Fruit fly (Drosophila melanogaster) whole organism, embryonic: ENCODE results near the gene Ddc.

Experiments used
- B-H1 ChIP-seq: fragments of 200-800 bp; sonication (Bioruptor generic); IDR thresholded peaks from 3 replicates; pipeline ENCODE4 v1.3.6; 2022; ENCODE audit warnings: missing biosample characterization, missing genetic modification characterization
- Bgb ChIP-seq: fragments of 200-800 bp; sonication (Bioruptor generic); IDR thresholded peaks from 2 replicates; pipeline ENCODE4 v1.3.6; 2022; ENCODE audit warnings: missing biosample characterization, missing genetic modification characterization; ENCODE audit not compliant: partially characterized antibody
- C15 ChIP-seq: fragments of 200-800 bp; sonication (Bioruptor generic); IDR thresholded peaks from 3 replicates; pipeline ENCODE4 v1.3.6; 2022; ENCODE audit warnings: missing biosample characterization, missing genetic modification characterization
- CG11696 ChIP-seq: fragments of 200-800 bp; sonication (Bioruptor generic); IDR thresholded peaks from 2 replicates; pipeline ENCODE4 v1.3.6; 2022; ENCODE audit warnings: missing biosample characterization, missing genetic modification characterization
- CG12659 ChIP-seq: fragments of 200-800 bp; sonication (Bioruptor generic); optimal IDR thresholded peaks from 3 replicates; lab custom pipeline; 2017; ENCODE audit warnings: mild to moderate bottlenecking, missing biosample characterization, missing genetic modification reagents, missing genetic modification characterization
- CG14860 ChIP-seq: fragments of 200-800 bp; sonication (Bioruptor generic); IDR thresholded peaks from 3 replicates; pipeline ENCODE4 v1.3.6; 2022; ENCODE audit warnings: missing biosample characterization, missing genetic modification characterization; ENCODE audit not compliant: partially characterized antibody
- CG17612 ChIP-seq: fragments of 200-800 bp; sonication (Bioruptor generic); IDR thresholded peaks from 2 replicates; pipeline ENCODE4 v1.3.6; 2022; ENCODE audit warnings: missing biosample characterization, missing genetic modification characterization
- CG1832 ChIP-seq: fragments of 200-800 bp; sonication (Bioruptor generic); optimal IDR thresholded peaks from 2 replicates; lab custom pipeline; 2017; ENCODE audit warnings: missing biosample characterization, mild to moderate bottlenecking, missing genetic modification characterization, inconsistent platforms
- CG18476 ChIP-seq: fragments of 200-800 bp; sonication (Bioruptor generic); optimal IDR thresholded peaks from 2 replicates; lab custom pipeline; 2016; ENCODE audit warnings: missing biosample characterization, mild to moderate bottlenecking, missing genetic modification characterization
- CG33557 ChIP-seq: fragments of 200-800 bp; sonication (Bioruptor generic); optimal IDR thresholded peaks from 2 replicates; lab custom pipeline; 2019; ENCODE audit warnings: missing biosample characterization, mild to moderate bottlenecking, missing genetic modification characterization, moderate library complexity
- CG34376 ChIP-seq: fragments of 200-800 bp; sonication (Bioruptor generic); optimal IDR thresholded peaks from 2 replicates; lab custom pipeline; 2018; ENCODE audit warnings: missing biosample characterization, mild to moderate bottlenecking, missing genetic modification characterization
- CG4854 ChIP-seq: fragments of 200-800 bp; sonication (Bioruptor generic); optimal IDR thresholded peaks from 2 replicates; lab custom pipeline; 2016; ENCODE audit warnings: missing biosample characterization, missing genetic modification characterization, inconsistent platforms
- CG5180 ChIP-seq: fragments of 200-800 bp; sonication (Bioruptor generic); optimal IDR thresholded peaks from 3 replicates; lab custom pipeline; 2017; ENCODE audit warnings: missing biosample characterization, missing genetic modification characterization, mild to moderate bottlenecking, moderate library complexity, missing genetic modification reagents
- CG7928 ChIP-seq: fragments of 200-800 bp; sonication (Bioruptor generic); optimal IDR thresholded peaks from 2 replicates; lab custom pipeline; 2017; ENCODE audit warnings: missing biosample characterization, mild to moderate bottlenecking, missing genetic modification characterization
- CG8281 ChIP-seq: fragments of 200-800 bp; sonication (Bioruptor generic); optimal IDR thresholded peaks from 2 replicates; lab custom pipeline; 2018; ENCODE audit warnings: missing biosample characterization, mild to moderate bottlenecking, missing genetic modification characterization, moderate library complexity
- CG8290 ChIP-seq, 3 experiments: fragments of 200-800 bp; sonication (Bioruptor generic); optimal IDR thresholded peaks; 2 replicates each; lab custom pipeline; 2016 to 2019; ENCODE audit warnings: missing biosample characterization in 3 of 3, missing genetic modification characterization in 3 of 3, mild to moderate bottlenecking in 2 of 3, moderate library complexity in 1 of 3
- CG9932 ChIP-seq: fragments of 200-800 bp; sonication (Bioruptor generic); IDR thresholded peaks from 2 replicates; pipeline ENCODE4 v1.3.6; 2022; ENCODE audit warnings: missing biosample characterization, missing genetic modification characterization
- Hr3 ChIP-seq: fragments of 200-800 bp; sonication (Bioruptor generic); optimal IDR thresholded peaks from 3 replicates; lab custom pipeline; 2016; ENCODE audit warnings: missing biosample characterization, missing genetic modification characterization
- Mad ChIP-seq: fragments of 200-800 bp; sonication (Bioruptor generic); optimal IDR thresholded peaks from 2 replicates; lab custom pipeline; 2016; ENCODE audit warnings: missing biosample characterization, missing genetic modification characterization
- Meics ChIP-seq: fragments of 200-800 bp; sonication (Bioruptor generic); optimal IDR thresholded peaks from 2 replicates; lab custom pipeline; 2017; ENCODE audit warnings: missing biosample characterization, mild to moderate bottlenecking, missing genetic modification characterization
- Nf-YC ChIP-seq: fragments of 200-800 bp; optimal IDR thresholded peaks from 3 replicates; lab custom pipeline; 2019; ENCODE audit warnings: missing biosample characterization, mild to moderate bottlenecking, missing genetic modification characterization, moderate library complexity
- Oaz ChIP-seq: fragments of 200-800 bp; sonication (Bioruptor generic); IDR thresholded peaks from 2 replicates; pipeline ENCODE4 v1.3.6; 2022; ENCODE audit warnings: missing biosample characterization, missing genetic modification characterization
- Poxn ChIP-seq: fragments of 200-800 bp; sonication (Bioruptor generic); IDR thresholded peaks from 2 replicates; pipeline ENCODE4 v1.3.6; 2022; ENCODE audit warnings: missing biosample characterization, missing genetic modification characterization
- Ptx1 ChIP-seq: fragments of 200-800 bp; sonication (Bioruptor generic); IDR thresholded peaks from 2 replicates; pipeline ENCODE4 v1.3.6; 2022; ENCODE audit warnings: missing biosample characterization, missing genetic modification characterization
- Scr ChIP-seq: fragments of 200-800 bp; sonication (Bioruptor generic); IDR thresholded peaks from 2 replicates; pipeline ENCODE4 v1.3.6; 2022; ENCODE audit warnings: missing biosample characterization, missing genetic modification characterization; ENCODE audit not compliant: partially characterized antibody
- Sox102F ChIP-seq: fragments of 200-800 bp; sonication (Bioruptor generic); optimal IDR thresholded peaks from 2 replicates; lab custom pipeline; 2018; ENCODE audit warnings: missing biosample characterization, mild to moderate bottlenecking, missing genetic modification characterization, moderate library complexity
- Ssrp ChIP-seq: fragments of 200-800 bp; sonication (Bioruptor generic); optimal IDR thresholded peaks from 2 replicates; lab custom pipeline; 2018; ENCODE audit warnings: missing biosample characterization, mild to moderate bottlenecking, missing genetic modification characterization, moderate library complexity
- Taf1 ChIP-seq: fragments of 200-800 bp; sonication (Bioruptor generic); IDR thresholded peaks from 2 replicates; pipeline ENCODE4 v1.3.6; 2022; ENCODE audit warnings: missing biosample characterization, missing genetic modification characterization
- bcd ChIP-seq: fragments of 200-800 bp; sonication (Bioruptor generic); optimal IDR thresholded peaks from 2 replicates; lab custom pipeline; 2017; ENCODE audit warnings: missing biosample characterization, mild to moderate bottlenecking, missing genetic modification characterization
- eve ChIP-seq, 2 experiments: fragments of >200 bp; optimal IDR thresholded peaks; 2 replicates each; lab custom pipeline; 2017; ENCODE audit warnings: missing biosample characterization in 2 of 2, missing genetic modification characterization in 2 of 2
- eyg ChIP-seq: fragments of 200-800 bp; sonication (Bioruptor generic); optimal IDR thresholded peaks from 3 replicates; lab custom pipeline; 2016; ENCODE audit warnings: missing biosample characterization, missing genetic modification characterization
- fd3F ChIP-seq: fragments of 200-800 bp; sonication (Bioruptor generic); optimal IDR thresholded peaks from 2 replicates; lab custom pipeline; 2018; ENCODE audit warnings: missing biosample characterization, mild to moderate bottlenecking, missing genetic modification characterization, moderate library complexity
- ftz-f1 ChIP-seq: fragments of 200-800 bp; sonication (Bioruptor generic); optimal IDR thresholded peaks from 2 replicates; lab custom pipeline; 2016; ENCODE audit warnings: missing biosample characterization, missing genetic modification characterization
- fu2 ChIP-seq: fragments of 200-800 bp; sonication (Bioruptor generic); optimal IDR thresholded peaks from 2 replicates; lab custom pipeline; 2016; ENCODE audit warnings: missing biosample characterization, missing genetic modification characterization
- gcm ChIP-seq: fragments of 200-800 bp; sonication (Bioruptor generic); optimal IDR thresholded peaks from 2 replicates; lab custom pipeline; 2019; ENCODE audit warnings: missing biosample characterization, mild to moderate bottlenecking, missing genetic modification characterization, moderate library complexity
- hb ChIP-seq: fragments of 200-800 bp; sonication (Bioruptor generic); IDR thresholded peaks from 3 replicates; pipeline ENCODE4 v1.3.6; 2022; ENCODE audit warnings: missing biosample characterization, missing genetic modification characterization; ENCODE audit not compliant: partially characterized antibody
- her ChIP-seq: fragments of 200-800 bp; sonication (Bioruptor generic); optimal IDR thresholded peaks from 2 replicates; lab custom pipeline; 2016; ENCODE audit warnings: missing biosample characterization, missing genetic modification characterization
- ind ChIP-seq: fragments of 200-800 bp; sonication (Bioruptor generic); optimal IDR thresholded peaks from 3 replicates; lab custom pipeline; 2016; ENCODE audit warnings: missing biosample characterization, missing genetic modification characterization
- lbe ChIP-seq: fragments of 200-800 bp; sonication (Bioruptor generic); optimal IDR thresholded peaks from 2 replicates; lab custom pipeline; 2016; ENCODE audit warnings: missing biosample characterization, mild to moderate bottlenecking, missing genetic modification characterization
- lov ChIP-seq, 2 experiments: fragments of 200-800 bp in 1 of 2; fragments of >200 bp in 1 of 2; sonication (Bioruptor generic) in 1 of 2; IDR thresholded peaks in 1 of 2; optimal IDR thresholded peaks in 1 of 2; 2 replicates in 1 of 2; 3 replicates in 1 of 2; pipeline versions ENCODE4 v1.3.6 to Lab custom; 2017 to 2022; ENCODE audit warnings: missing biosample characterization in 1 of 2, missing genetic modification characterization in 1 of 2
- phol ChIP-seq: fragments of 200-800 bp; sonication (Bioruptor generic); optimal IDR thresholded peaks from 3 replicates; lab custom pipeline; 2018; ENCODE audit warnings: missing biosample characterization, mild to moderate bottlenecking, missing genetic modification characterization, moderate library complexity
- ro ChIP-seq: fragments of 200-800 bp; sonication (Bioruptor generic); IDR thresholded peaks from 2 replicates; pipeline ENCODE4 v1.3.6; 2022; ENCODE audit warnings: missing biosample characterization, missing genetic modification characterization
- sens ChIP-seq: fragments of 200-800 bp; sonication (Bioruptor generic); peaks from one replicate; lab custom pipeline; 2016; ENCODE audit warnings: missing biosample characterization, missing genetic modification characterization
- sima ChIP-seq: fragments of 200-800 bp; sonication (Bioruptor generic); optimal IDR thresholded peaks from 2 replicates; lab custom pipeline; 2016; ENCODE audit warnings: missing biosample characterization, missing genetic modification characterization
- sob ChIP-seq: fragments of 200-800 bp; sonication (Bioruptor generic); IDR thresholded peaks from 2 replicates; pipeline ENCODE4 v1.3.6; 2022; ENCODE audit warnings: missing biosample characterization, missing genetic modification characterization
- vfl ChIP-seq: fragments of 200-800 bp; sonication (Bioruptor generic); optimal IDR thresholded peaks from 2 replicates; lab custom pipeline; 2016; ENCODE audit warnings: missing biosample characterization, missing genetic modification characterization
- z ChIP-seq: fragments of 200-800 bp; sonication (Bioruptor generic); IDR thresholded peaks from 3 replicates; pipeline ENCODE4 v1.3.6; 2022; ENCODE audit warnings: missing biosample characterization, missing genetic modification characterization

The Ddc gene

DNA sequence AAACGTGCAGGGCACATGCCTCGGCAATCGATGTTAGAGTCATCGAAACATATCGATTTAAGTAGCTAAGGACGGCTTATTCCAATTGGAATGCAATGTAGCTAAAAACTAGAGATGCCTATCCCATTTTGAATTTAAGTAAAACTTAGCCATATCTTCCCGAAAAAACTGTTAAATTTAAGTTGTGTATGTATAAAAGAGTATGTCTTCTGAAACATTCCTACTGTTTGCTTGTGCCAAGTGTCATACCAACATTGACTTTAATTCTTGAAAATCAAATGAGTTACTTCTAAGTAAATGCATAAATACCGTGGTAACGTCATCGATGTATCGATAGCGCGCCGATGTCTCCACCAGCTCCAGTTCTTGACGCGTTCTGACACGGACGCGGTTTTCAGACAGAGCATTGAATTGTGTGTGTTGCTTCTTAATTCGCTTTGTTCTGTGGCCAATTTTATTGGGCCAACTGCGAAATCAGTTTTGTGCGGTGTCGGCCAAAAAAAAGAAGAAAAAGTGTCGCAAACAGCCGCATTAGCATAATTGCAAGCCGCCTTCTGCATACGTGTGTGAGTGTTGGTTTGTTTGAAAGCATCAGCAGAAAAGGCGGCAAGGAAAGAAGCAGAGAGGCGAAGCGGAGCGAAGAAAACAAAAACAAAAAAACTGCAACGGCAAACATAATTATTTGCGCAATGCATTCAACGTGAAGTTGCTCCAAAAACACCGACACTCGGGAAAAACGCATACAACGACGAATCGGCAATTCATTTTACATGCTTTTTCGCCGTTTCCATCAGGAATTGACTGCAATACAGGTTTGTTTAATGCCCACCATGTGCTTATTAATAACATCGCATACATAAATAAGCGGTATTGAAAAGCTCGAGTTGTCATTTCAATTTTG is 13.6 kb upstream of the Ddc start, which contains the start of gene brat (continued):
- no peak for TF ChIP-seq z (GFP tag; lab: Robert Waterston, UW)
- peak; percentile 13 for TF ChIP-seq CG33557 (GFP tag; lab: Kevin White, UChicago)
- peak; percentile 96 for TF ChIP-seq Scr (GFP tag; lab: Robert Waterston, UW)
- TF ChIP-seq Oaz: no peak
- TF ChIP-seq hb: peak; percentile 85; the same call in 2 of the 3 replicates
- TF ChIP-seq CG12659 (GFP tag; lab: Kevin White, UChicago): peak; percentile 73
- TF ChIP-seq Ptx1: peak; percentile 45; the same call in 1 of the 2 replicates
- TF ChIP-seq vfl (GFP tag; lab: Kevin White, UChicago): peak; percentile 35
- TF ChIP-seq ftz-f1 (GFP tag; lab: Kevin White, UChicago): no peak
- TF ChIP-seq B-H1 (GFP tag; lab: Robert Waterston, UW): no peak
- no peak for TF ChIP-seq gcm (GFP tag; lab: Kevin White, UChicago)
- TF ChIP-seq Bgb (GFP tag; lab: Robert Waterston, UW): peak; percentile 85
- no peak for TF ChIP-seq Mad (GFP tag; lab: Kevin White, UChicago)
- TF ChIP-seq Hr3 (GFP tag; lab: Kevin White, UChicago): peak; percentile 60
- peak; percentile 52 for TF ChIP-seq Ssrp
- TF ChIP-seq eve (GFP tag; optimal IDR thresholded peaks at IDR 0.05; lab: Kevin White, UChicago): no peak
- TF ChIP-seq CG17612 (GFP tag; lab: Robert Waterston, UW): no peak
- peak; percentile 92 for TF ChIP-seq sens
- TF ChIP-seq Meics (GFP tag; lab: Kevin White, UChicago): peak; percentile 27
- TF ChIP-seq eyg: peak; percentile 39
- TF ChIP-seq CG7928 (GFP tag; lab: Kevin White, UChicago): no peak
- TF ChIP-seq CG34376 (GFP tag; lab: Kevin White, UChicago): peak; percentile 14
- no peak for TF ChIP-seq ro (GFP tag; lab: Robert Waterston, UW)
- no peak for TF ChIP-seq C15 (GFP tag; lab: Robert Waterston, UW)
- peak; percentile 5 for TF ChIP-seq CG8290 (GFP tag; optimal IDR thresholded peaks at IDR 0.05; lab: Kevin White, UChicago)
- peak; percentile 4 to 36 for TF ChIP-seq CG8290 (tag; optimal IDR thresholded peaks at IDR 0.05; lab: Kevin White, UChicago)
- no peak for TF ChIP-seq lbe (GFP tag; lab: Kevin White, UChicago)
- TF ChIP-seq CG9932 (GFP tag; lab: Robert Waterston, UW): peak; percentile 77
- TF ChIP-seq CG1832 (GFP tag; lab: Kevin White, UChicago): no peak
- TF ChIP-seq Sox102F (GFP tag; lab: Kevin White, UChicago): peak; percentile 22
- TF ChIP-seq fd3F (GFP tag; lab: Kevin White, UChicago): peak; percentile 8
- no peak for TF ChIP-seq CG11696 (GFP tag; lab: Robert Waterston, UW)
- peak; percentile 5 for TF ChIP-seq CG18476 (GFP tag; lab: Kevin White, UChicago)
- peak; percentile 24 for TF ChIP-seq CG4854 (GFP tag; lab: Kevin White, UChicago)
- TF ChIP-seq CG5180 (GFP tag; lab: Kevin White, UChicago): no peak
- TF ChIP-seq CG8281 (tag; lab: Kevin White, UChicago): no peak
- TF ChIP-seq her (GFP tag; lab: Kevin White, UChicago): peak; percentile 22
- no peak for TF ChIP-seq Poxn
- peak; percentile 74 for TF ChIP-seq sob
- TF ChIP-seq sima (GFP tag; lab: Kevin White, UChicago): no peak
- no peak for TF ChIP-seq lov (optimal IDR thresholded peaks at IDR 0.05; lab: Kevin White, UChicago)
- TF ChIP-seq lov (GFP tag; IDR thresholded peaks at IDR 0.05; lab: Robert Waterston, UW): 0 out of 3 replicates have a peak, but pooled peaks have one; percentile 21
- 0 out of 2 replicates have a peak, but pooled peaks have one; percentile 40 for TF ChIP-seq Taf1 (GFP tag; lab: Robert Waterston, UW)
- TF ChIP-seq bcd (GFP tag; lab: Kevin White, UChicago): peak; percentile 54
- TF ChIP-seq Nf-YC: peak; percentile 58
- TF ChIP-seq fu2: peak; percentile 44
- TF ChIP-seq phol (tag; lab: Kevin White, UChicago): peak; percentile 66
- peak; percentile 63 for TF ChIP-seq ind (GFP tag; lab: Kevin White, UChicago)
- TF ChIP-seq CG14860: peak; percentile 91
